Worm (Caenorhabditis elegans) whole organism, L2 larva: ENCODE data around the gene C27D6.12.

ENCODE experiments used
- C34F6.9 ChIP-seq: fragments of 150-350 bp; optimal IDR thresholded peaks from 2 replicates; lab custom pipeline; 2014; ENCODE audit warnings: missing biosample characterization, missing genetic modification characterization
- F13H6.1 ChIP-seq: sonication (generic microtip); optimal IDR thresholded peaks from 2 replicates; lab custom pipeline; 2016; ENCODE audit warnings: missing genetic modification characterization, missing compliant biosample characterization
- R02D3.7 ChIP-seq: fragments of 150-350 bp; optimal IDR thresholded peaks from 2 replicates; lab custom pipeline; 2014; ENCODE audit warnings: missing biosample characterization, missing genetic modification characterization
- ZK546.5 ChIP-seq: sonication (generic microtip); optimal IDR thresholded peaks from 2 replicates; lab custom pipeline; 2017; ENCODE audit warnings: missing biosample characterization, missing genetic modification characterization
- alr-1 ChIP-seq: fragments of 150-350 bp; optimal IDR thresholded peaks from 2 replicates; lab custom pipeline; 2014; ENCODE audit warnings: missing biosample characterization, missing genetic modification characterization
- ama-1 ChIP-seq: fragments of 150-350 bp; optimal IDR thresholded peaks from 2 replicates; lab custom pipeline; 2018; ENCODE audit warnings: inconsistent platforms
- egl-27 ChIP-seq: sonication (generic microtip); optimal IDR thresholded peaks from 3 replicates; lab custom pipeline; 2017; ENCODE audit warnings: missing biosample characterization, missing genetic modification reagents, missing genetic modification characterization
- elt-1 ChIP-seq: fragments of 150-350 bp; optimal IDR thresholded peaks from 2 replicates; lab custom pipeline; 2014; ENCODE audit warnings: missing biosample characterization, missing genetic modification characterization
- gmeb-1 ChIP-seq: fragments of 150-350 bp; optimal IDR thresholded peaks from 2 replicates; lab custom pipeline; 2014; ENCODE audit warnings: missing biosample characterization, missing genetic modification characterization
- lsy-2 ChIP-seq, 2 experiments: fragments of 150-350 bp in 1 of 2; sonication (generic microtip) in 1 of 2; optimal IDR thresholded peaks; 2 replicates each; lab custom pipeline; 2014 to 2017; ENCODE audit warnings: missing biosample characterization in 2 of 2, missing genetic modification characterization in 2 of 2
- mab-5 ChIP-seq: fragments of 150-350 bp; optimal IDR thresholded peaks from 2 replicates; lab custom pipeline; 2014; ENCODE audit warnings: missing biosample characterization, missing genetic modification characterization
- nhr-10 ChIP-seq: sonication (generic microtip); optimal IDR thresholded peaks from 2 replicates; lab custom pipeline; 2017; ENCODE audit warnings: missing biosample characterization, missing genetic modification characterization
- nhr-12 ChIP-seq: fragments of 150-350 bp; optimal IDR thresholded peaks from 2 replicates; lab custom pipeline; 2014; ENCODE audit warnings: missing biosample characterization, missing genetic modification characterization
- nhr-129 ChIP-seq: fragments of 150-350 bp; optimal IDR thresholded peaks from 2 replicates; lab custom pipeline; 2014; ENCODE audit warnings: missing biosample characterization, missing genetic modification characterization
- nhr-21 ChIP-seq: fragments of 150-350 bp; optimal IDR thresholded peaks from 2 replicates; lab custom pipeline; 2014; ENCODE audit warnings: missing biosample characterization, missing genetic modification characterization
- nhr-237 ChIP-seq: fragments of 150-350 bp; optimal IDR thresholded peaks from 2 replicates; lab custom pipeline; 2014; ENCODE audit warnings: missing biosample characterization, missing genetic modification characterization
- nhr-6 ChIP-seq: fragments of 150-350 bp; optimal IDR thresholded peaks from 2 replicates; lab custom pipeline; 2014; ENCODE audit warnings: missing biosample characterization, missing genetic modification characterization
- nhr-77 ChIP-seq: fragments of 150-350 bp; optimal IDR thresholded peaks from 2 replicates; lab custom pipeline; 2014; ENCODE audit warnings: missing biosample characterization, missing genetic modification characterization
- peb-1 ChIP-seq: fragments of 150-350 bp; optimal IDR thresholded peaks from 2 replicates; lab custom pipeline; 2014; ENCODE audit warnings: missing biosample characterization, missing genetic modification characterization
- skn-1 ChIP-seq: sonication (generic microtip); optimal IDR thresholded peaks from 2 replicates; lab custom pipeline; 2017; ENCODE audit warnings: missing biosample characterization, missing genetic modification characterization
- sma-3 ChIP-seq: sonication (generic microtip); optimal IDR thresholded peaks from 2 replicates; lab custom pipeline; 2016; ENCODE audit warnings: missing genetic modification reagents, missing genetic modification characterization, missing compliant biosample characterization
- sma-9 ChIP-seq, 2 experiments: fragments of 150-350 bp in 1 of 2; sonication (generic microtip) in 1 of 2; optimal IDR thresholded peaks; 2 replicates each; lab custom pipeline; 2014 to 2016; ENCODE audit warnings: missing genetic modification characterization in 2 of 2, mild to moderate bottlenecking in 1 of 2, missing biosample characterization in 1 of 2, missing compliant biosample characterization in 1 of 2, missing genetic modification reagents in 1 of 2, moderate library complexity in 1 of 2
- unc-39 ChIP-seq: fragments of 150-350 bp; optimal IDR thresholded peaks from 2 replicates; lab custom pipeline; 2014; ENCODE audit warnings: missing biosample characterization, missing genetic modification characterization
- unc-55 ChIP-seq: fragments of 150-350 bp; sonication (generic microtip); optimal IDR thresholded peaks from 3 replicates; lab custom pipeline; 2014; ENCODE audit warnings: missing biosample characterization, missing genetic modification reagents, missing genetic modification characterization
- ztf-1 ChIP-seq: fragments of 200-800 bp; sonication (Bioruptor generic); conservative IDR thresholded peaks from 2 replicates; pipeline ENCODE4 v1.3.6; 2022; ENCODE audit warnings: missing genetic modification characterization, missing compliant biosample characterization
- ztf-11 ChIP-seq: sonication (generic microtip); optimal IDR thresholded peaks from 2 replicates; lab custom pipeline; 2017; ENCODE audit warnings: missing biosample characterization, missing genetic modification characterization
- ztf-4 ChIP-seq: fragments of 150-350 bp; optimal IDR thresholded peaks from 2 replicates; lab custom pipeline; 2014; ENCODE audit warnings: missing biosample characterization, missing genetic modification characterization

Gene C27D6.12

DNA sequence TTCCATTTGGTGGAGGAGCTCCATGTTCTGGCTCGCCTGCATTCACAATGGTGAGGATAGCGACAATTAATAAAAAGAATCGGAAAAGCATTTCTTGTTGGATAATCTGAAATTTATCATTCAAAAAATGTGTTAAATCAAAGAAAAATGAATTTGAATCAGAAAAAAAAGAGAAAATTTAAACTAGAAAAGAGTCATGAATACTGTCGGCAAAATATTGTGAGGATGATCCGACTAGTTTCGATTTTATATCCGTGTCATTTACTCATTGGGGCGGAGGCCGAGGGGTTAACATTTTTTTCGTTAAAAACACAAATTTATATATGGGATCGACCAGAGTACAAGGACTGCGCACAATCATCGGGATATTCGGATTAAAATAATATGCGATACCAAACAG, at the start of gene C27D6.12:
C27D6.12 (minus strand) TSS at position 101 of the 400 bp plus-strand sequence.
- TF ChIP-seq nhr-10 (tag; lab: Kevin White, UChicago) (no peak), ZK546.5 (tag; lab: Kevin White, UChicago) (no peak), egl-27 (no peak), unc-55 (no peak), skn-1 (tag; lab: Kevin White, UChicago) (no peak), ztf-4 (tag; lab: Kevin White, UChicago) (no peak), nhr-21 (tag; lab: Kevin White, UChicago) (no peak), ztf-11 (tag; lab: Kevin White, UChicago) (no peak), nhr-77 (tag; lab: Kevin White, UChicago) (no peak), sma-3 (GFP tag; lab: Kevin White, UChicago) (no peak)
- TF ChIP-seq, all 48 proteins: peak for 0

ce11 chrII:5226309-5226708, 48.5 kb upstream of the C27D6.12 start:
- TF ChIP-seq nhr-6 = no peak
- TF ChIP-seq F13H6.1 (tag; lab: Kevin White, UChicago) = no peak
- TF ChIP-seq sma-3 (GFP tag; lab: Kevin White, UChicago) = no peak
- TF ChIP-seq R02D3.7 (tag; lab: Kevin White, UChicago) = no peak
- TF ChIP-seq unc-55 = peak; percentile 39
- peak; percentile 6 for TF ChIP-seq nhr-129 (tag; lab: Kevin White, UChicago)
- peak; percentile 20 for TF ChIP-seq C34F6.9 (tag; lab: Kevin White, UChicago)
- TF ChIP-seq nhr-237 (tag; lab: Kevin White, UChicago) = no peak
- TF ChIP-seq unc-39 = no peak
- no peak for TF ChIP-seq gmeb-1 (tag; lab: Kevin White, UChicago)
- TF ChIP-seq nhr-12 (tag; lab: Kevin White, UChicago) = no peak
- peak; percentile 24 for TF ChIP-seq mab-5 (tag; lab: Kevin White, UChicago)
- TF ChIP-seq skn-1 (tag; lab: Kevin White, UChicago) = no peak
- TF ChIP-seq elt-1 (tag; lab: Kevin White, UChicago) = no peak
- TF ChIP-seq lsy-2 (tag; optimal IDR thresholded peaks at IDR 0.05; lab: Kevin White, UChicago) = peak in 1 of 2 experiments; percentile 17

- TF ChIP-seq unc-55 = no peak
- TF ChIP-seq peb-1 (tag; lab: Kevin White, UChicago) = no peak
- TF ChIP-seq ama-1 (lab: Kevin White, UChicago) = no peak
Measured at ce11 chrII:5225284-5225683, 47.5 kb upstream of the C27D6.12 start, which contains the start of gene dsh-1. TSS of gene dsh-1 (minus strand) at chrII:5225384.

ce11 chrII:5222830-5223229, 45.0 kb upstream of the C27D6.12 start:
- TF ChIP-seq alr-1 (no peak), nhr-129 (tag; lab: Kevin White, UChicago) (peak; percentile 14), mab-5 (tag; lab: Kevin White, UChicago) (peak; percentile 0)
- TF ChIP-seq, all 48 proteins: peak for 2

- TF ChIP-seq nhr-77 (tag; lab: Kevin White, UChicago) = no peak
- peak; percentile 38 for TF ChIP-seq sma-9 (GFP tag; optimal IDR thresholded peaks at IDR 0.05; lab: Kevin White, UChicago)
- no peak for TF ChIP-seq sma-9 (tag; optimal IDR thresholded peaks at IDR 0.05; lab: Kevin White, UChicago)
- peak; percentile 47 for TF ChIP-seq mab-5 (tag; lab: Kevin White, UChicago)
- TF ChIP-seq, all 48 proteins: peak for 2
Measured at ce11 chrII:5220648-5221047, 42.8 kb upstream of the C27D6.12 start.

- TF ChIP-seq ztf-1 (GFP tag; lab: Robert Waterston, UW) = no peak
- TF ChIP-seq mab-5 (tag; lab: Kevin White, UChicago) = peak; percentile 20
- no peak for TF ChIP-seq unc-39
- peak; percentile 30 for TF ChIP-seq unc-55
Measured at ce11 chrII:5218349-5218748, 40.5 kb upstream of the C27D6.12 start.

- TF ChIP-seq ztf-4 (tag; lab: Kevin White, UChicago) (no peak), nhr-21 (tag; lab: Kevin White, UChicago) (no peak), nhr-77 (tag; lab: Kevin White, UChicago) (no peak), nhr-12 (tag; lab: Kevin White, UChicago) (no peak), elt-1 (tag; lab: Kevin White, UChicago) (no peak)
Measured at ce11 chrII:5212675-5213074, 34.9 kb upstream of the C27D6.12 start, which contains the start of gene C34F11.1. TSS of gene C34F11.1 (plus strand) at chrII:5212975.
